Fruit fly (Drosophila melanogaster) whole organism, embryonic: ENCODE results near the gene Tango2.

Experiments
- Atf6 ChIP-seq: fragments of 200-800 bp; sonication (Bioruptor generic); IDR thresholded peaks from 2 replicates; pipeline ENCODE4 v1.3.6; 2022; ENCODE audit warnings: missing biosample characterization, missing genetic modification characterization
- BEAF-32 ChIP-seq: fragments of 200-800 bp; sonication (Bioruptor generic); optimal IDR thresholded peaks from 3 replicates; lab custom pipeline; 2017; ENCODE audit warnings: missing biosample characterization, missing genetic modification characterization, mild to moderate bottlenecking, moderate library complexity, missing genetic modification reagents
- Bgb ChIP-seq: fragments of 200-800 bp; sonication (Bioruptor generic); IDR thresholded peaks from 2 replicates; pipeline ENCODE4 v1.3.6; 2022; ENCODE audit warnings: missing biosample characterization, missing genetic modification characterization; ENCODE audit not compliant: partially characterized antibody
- CG10274 ChIP-seq: fragments of 200-800 bp; sonication (Bioruptor generic); optimal IDR thresholded peaks from 3 replicates; lab custom pipeline; 2017; ENCODE audit warnings: missing biosample characterization, mild to moderate bottlenecking, missing genetic modification characterization
- CG11696 ChIP-seq: fragments of 200-800 bp; sonication (Bioruptor generic); IDR thresholded peaks from 2 replicates; pipeline ENCODE4 v1.3.6; 2022; ENCODE audit warnings: missing biosample characterization, missing genetic modification characterization
- CG12155 ChIP-seq: fragments of 200-800 bp; sonication (Bioruptor generic); optimal IDR thresholded peaks from 3 replicates; lab custom pipeline; 2016; ENCODE audit warnings: missing biosample characterization, missing genetic modification characterization
- CG13296 ChIP-seq: fragments of 200-800 bp; sonication (Bioruptor generic); optimal IDR thresholded peaks from 3 replicates; lab custom pipeline; 2018; ENCODE audit warnings: missing biosample characterization, mild to moderate bottlenecking, missing genetic modification characterization
- CG18262 ChIP-seq: fragments of 200-800 bp; optimal IDR thresholded peaks from 3 replicates; lab custom pipeline; 2019; ENCODE audit warnings: missing biosample characterization, mild to moderate bottlenecking, missing genetic modification characterization, moderate library complexity
- CG2875 ChIP-seq: fragments of 200-800 bp; sonication (Bioruptor generic); optimal IDR thresholded peaks from 2 replicates; lab custom pipeline; 2017; ENCODE audit warnings: missing biosample characterization, mild to moderate bottlenecking, missing genetic modification characterization, missing genetic modification reagents
- CG30403 ChIP-seq: fragments of 200-800 bp; sonication (Bioruptor generic); optimal IDR thresholded peaks from 3 replicates; lab custom pipeline; 2016; ENCODE audit warnings: missing biosample characterization, missing genetic modification characterization
- CG31224 ChIP-seq: fragments of 200-800 bp; sonication (Bioruptor generic); IDR thresholded peaks from 2 replicates; pipeline ENCODE4 v1.3.6; 2022; ENCODE audit warnings: missing biosample characterization, missing genetic modification characterization
- CG4707 ChIP-seq: fragments of 200-800 bp; sonication (Bioruptor generic); optimal IDR thresholded peaks from 2 replicates; lab custom pipeline; 2018; ENCODE audit warnings: missing biosample characterization, mild to moderate bottlenecking, missing genetic modification characterization, moderate library complexity
- CG6683 ChIP-seq: fragments of 200-800 bp; sonication (Bioruptor generic); optimal IDR thresholded peaks from 2 replicates; lab custom pipeline; 2017; ENCODE audit warnings: missing biosample characterization, mild to moderate bottlenecking, missing genetic modification characterization, missing genetic modification reagents
- CG6689 ChIP-seq: fragments of 200-800 bp; sonication (Bioruptor generic); IDR thresholded peaks from 2 replicates; pipeline ENCODE4 v1.3.6; 2022; ENCODE audit warnings: missing biosample characterization, missing genetic modification characterization
- CG6813 ChIP-seq: fragments of 200-800 bp; sonication (Bioruptor generic); optimal IDR thresholded peaks from 2 replicates; lab custom pipeline; 2017; ENCODE audit warnings: missing biosample characterization, missing genetic modification characterization, mild to moderate bottlenecking, moderate library complexity, missing genetic modification reagents
- CG6854 ChIP-seq: fragments of 200-800 bp; sonication (Bioruptor generic); optimal IDR thresholded peaks from 3 replicates; lab custom pipeline; 2017; ENCODE audit warnings: missing biosample characterization, mild to moderate bottlenecking, missing genetic modification characterization
- CG7786 ChIP-seq: fragments of 200-800 bp; sonication (Bioruptor generic); optimal IDR thresholded peaks from 2 replicates; lab custom pipeline; 2016; ENCODE audit warnings: missing biosample characterization, missing genetic modification characterization
- CG9215 ChIP-seq: fragments of 200-800 bp; sonication (Bioruptor generic); IDR thresholded peaks from 2 replicates; pipeline ENCODE4 v1.3.6; 2022; ENCODE audit warnings: missing biosample characterization, missing genetic modification characterization
- D19B ChIP-seq: fragments of 200-800 bp; sonication (Bioruptor generic); optimal IDR thresholded peaks from 2 replicates; lab custom pipeline; 2017; ENCODE audit warnings: missing biosample characterization, mild to moderate bottlenecking, missing genetic modification characterization
- E2f2 ChIP-seq: fragments of 200-800 bp; sonication (Bioruptor generic); IDR thresholded peaks from 2 replicates; pipeline ENCODE4 v1.3.6; 2022; ENCODE audit warnings: missing biosample characterization, missing genetic modification characterization
- GATAe ChIP-seq: fragments of 200-800 bp; sonication (Bioruptor generic); conservative IDR thresholded peaks from 2 replicates; pipeline ENCODE4 v1.3.6; 2022; ENCODE audit warnings: missing biosample characterization, missing genetic modification characterization
- HLH4C ChIP-seq: fragments of 200-800 bp; sonication (Bioruptor generic); IDR thresholded peaks from 3 replicates; pipeline ENCODE4 v1.3.6; 2022; ENCODE audit warnings: missing biosample characterization, missing genetic modification characterization; ENCODE audit not compliant: partially characterized antibody
- Hand ChIP-seq: fragments of 200-800 bp; sonication (Bioruptor generic); optimal IDR thresholded peaks from 2 replicates; lab custom pipeline; 2017; ENCODE audit warnings: mild to moderate bottlenecking, missing biosample characterization, missing genetic modification reagents, missing genetic modification characterization
- Hmx ChIP-seq: fragments of 200-800 bp; sonication (Bioruptor generic); optimal IDR thresholded peaks from 2 replicates; lab custom pipeline; 2016; ENCODE audit warnings: missing biosample characterization, missing genetic modification characterization
- Mad ChIP-seq: fragments of 200-800 bp; sonication (Bioruptor generic); optimal IDR thresholded peaks from 2 replicates; lab custom pipeline; 2016; ENCODE audit warnings: missing biosample characterization, missing genetic modification characterization
- Myb ChIP-seq: fragments of 200-800 bp; sonication (Bioruptor generic); optimal IDR thresholded peaks from 2 replicates; lab custom pipeline; 2016; ENCODE audit warnings: missing biosample characterization, missing genetic modification characterization
- NC2β ChIP-seq: fragments of 200-800 bp; sonication (Bioruptor generic); optimal IDR thresholded peaks from 2 replicates; lab custom pipeline; 2016; ENCODE audit warnings: missing biosample characterization, missing genetic modification characterization
- NfI ChIP-seq: fragments of 200-800 bp; sonication (Bioruptor generic); optimal IDR thresholded peaks from 3 replicates; lab custom pipeline; 2018; ENCODE audit warnings: missing biosample characterization, mild to moderate bottlenecking, missing genetic modification characterization, moderate library complexity
- Oaz ChIP-seq: fragments of 200-800 bp; sonication (Bioruptor generic); IDR thresholded peaks from 2 replicates; pipeline ENCODE4 v1.3.6; 2022; ENCODE audit warnings: missing biosample characterization, missing genetic modification characterization
- Opbp ChIP-seq: fragments of 200-800 bp; sonication (Bioruptor generic); IDR thresholded peaks from 3 replicates; pipeline ENCODE4 v1.3.6; 2022; ENCODE audit warnings: missing biosample characterization, missing genetic modification characterization; ENCODE audit not compliant: partially characterized antibody
- Rx ChIP-seq: fragments of 200-800 bp; sonication (Bioruptor generic); IDR thresholded peaks from 2 replicates; pipeline ENCODE4 v1.3.6; 2022; ENCODE audit warnings: missing biosample characterization, missing genetic modification characterization
- Tbp ChIP-seq: fragments of >200 bp; optimal IDR thresholded peaks from 2 replicates; lab custom pipeline; 2018; ENCODE audit warnings: missing biosample characterization, missing genetic modification characterization
- bsh ChIP-seq, 2 experiments: fragments of 200-800 bp; sonication (Bioruptor generic); optimal IDR thresholded peaks; 2 replicates each; lab custom pipeline; 2017 to 2018; ENCODE audit warnings: mild to moderate bottlenecking in 2 of 2, missing biosample characterization in 2 of 2, missing genetic modification characterization in 2 of 2, moderate library complexity in 1 of 2
- caup ChIP-seq: fragments of 200-800 bp; sonication (Bioruptor generic); optimal IDR thresholded peaks from 3 replicates; lab custom pipeline; 2017; ENCODE audit warnings: missing biosample characterization, mild to moderate bottlenecking, missing genetic modification characterization, moderate library complexity; ENCODE audit not compliant: severe bottlenecking
- dmrt99B ChIP-seq: fragments of 200-800 bp; sonication (Bioruptor generic); optimal IDR thresholded peaks from 2 replicates; lab custom pipeline; 2018; ENCODE audit warnings: missing biosample characterization, mild to moderate bottlenecking, missing genetic modification characterization, moderate library complexity
- her ChIP-seq: fragments of 200-800 bp; sonication (Bioruptor generic); optimal IDR thresholded peaks from 2 replicates; lab custom pipeline; 2016; ENCODE audit warnings: missing biosample characterization, missing genetic modification characterization
- hkb ChIP-seq, 2 experiments: fragments of 200-800 bp in 1 of 2; fragments of >200 bp in 1 of 2; sonication (Bioruptor generic) in 1 of 2; IDR thresholded peaks in 1 of 2; optimal IDR thresholded peaks in 1 of 2; 2 replicates each; pipeline versions ENCODE4 v1.3.6 to Lab custom; 2017 to 2022; ENCODE audit warnings: missing biosample characterization in 1 of 2, missing genetic modification characterization in 1 of 2
- ind ChIP-seq: fragments of 200-800 bp; sonication (Bioruptor generic); optimal IDR thresholded peaks from 3 replicates; lab custom pipeline; 2016; ENCODE audit warnings: missing biosample characterization, missing genetic modification characterization
- lov ChIP-seq, 2 experiments: fragments of 200-800 bp in 1 of 2; fragments of >200 bp in 1 of 2; sonication (Bioruptor generic) in 1 of 2; IDR thresholded peaks in 1 of 2; optimal IDR thresholded peaks in 1 of 2; 2 replicates in 1 of 2; 3 replicates in 1 of 2; pipeline versions ENCODE4 v1.3.6 to Lab custom; 2017 to 2022; ENCODE audit warnings: missing biosample characterization in 1 of 2, missing genetic modification characterization in 1 of 2
- mld ChIP-seq: fragments of 200-800 bp; sonication (Bioruptor generic); IDR thresholded peaks from 3 replicates; pipeline ENCODE4 v1.3.6; 2022; ENCODE audit warnings: missing biosample characterization, missing genetic modification characterization; ENCODE audit not compliant: partially characterized antibody
- pfk ChIP-seq: fragments of 200-800 bp; sonication (Bioruptor generic); optimal IDR thresholded peaks from 2 replicates; lab custom pipeline; 2018; ENCODE audit warnings: missing biosample characterization, mild to moderate bottlenecking, missing genetic modification characterization, moderate library complexity
- repo ChIP-seq: fragments of 200-800 bp; sonication (Bioruptor generic); optimal IDR thresholded peaks from 2 replicates; lab custom pipeline; 2016; ENCODE audit warnings: missing biosample characterization, missing genetic modification characterization
- sc ChIP-seq, 3 experiments: fragments of >200 bp in 2 of 3; fragments of 200-800 bp in 1 of 3; sonication (Bioruptor generic) in 1 of 3; optimal IDR thresholded peaks; 2 replicates in 2 of 3; 3 replicates in 1 of 3; lab custom pipeline; 2017; ENCODE audit warnings: mild to moderate bottlenecking in 1 of 3, missing biosample characterization in 1 of 3, missing genetic modification characterization in 1 of 3, missing genetic modification reagents in 1 of 3
- sens ChIP-seq: fragments of 200-800 bp; sonication (Bioruptor generic); peaks from one replicate; lab custom pipeline; 2016; ENCODE audit warnings: missing biosample characterization, missing genetic modification characterization
- sens-2 ChIP-seq: fragments of 200-800 bp; sonication (Bioruptor generic); IDR thresholded peaks from 2 replicates; pipeline ENCODE4 v1.3.6; 2022; ENCODE audit warnings: missing biosample characterization, missing genetic modification characterization
- sim ChIP-seq: fragments of 200-800 bp; sonication (Bioruptor generic); IDR thresholded peaks from 2 replicates; pipeline ENCODE4 v1.3.6; 2022; ENCODE audit warnings: missing biosample characterization, missing genetic modification characterization
- stwl ChIP-seq: fragments of 200-800 bp; sonication (Bioruptor generic); optimal IDR thresholded peaks from 3 replicates; lab custom pipeline; 2018; ENCODE audit warnings: missing biosample characterization, mild to moderate bottlenecking, missing genetic modification characterization, moderate library complexity
- tin ChIP-seq: fragments of 200-800 bp; sonication (Bioruptor generic); optimal IDR thresholded peaks from 3 replicates; lab custom pipeline; 2016; ENCODE audit warnings: missing biosample characterization, missing genetic modification characterization
- vfl ChIP-seq: fragments of 200-800 bp; sonication (Bioruptor generic); optimal IDR thresholded peaks from 2 replicates; lab custom pipeline; 2016; ENCODE audit warnings: missing biosample characterization, missing genetic modification characterization

The Tango2 gene

dm6 chrX:13626579-13626894, 9.7 kb downstream of the Tango2 start (continued):
- TF ChIP-seq stwl (tag; lab: Kevin White, UChicago): no peak
- TF ChIP-seq CG6813 (GFP tag; lab: Kevin White, UChicago): peak; percentile 79
- peak; percentile 50 for TF ChIP-seq E2f2 (GFP tag; lab: Robert Waterston, UW)
- no peak for TF ChIP-seq lov (optimal IDR thresholded peaks at IDR 0.05; lab: Kevin White, UChicago)
- TF ChIP-seq lov (GFP tag; IDR thresholded peaks at IDR 0.05; lab: Robert Waterston, UW): no peak
- peak; percentile 80 for TF ChIP-seq her (GFP tag; lab: Kevin White, UChicago)
- peak; percentile 78 for TF ChIP-seq CG7786 (GFP tag; lab: Kevin White, UChicago)
- TF ChIP-seq CG18262 (tag; lab: Kevin White, UChicago): peak; percentile 59
- TF ChIP-seq sc (optimal IDR thresholded peaks at IDR 0.05; lab: Kevin White, UChicago): no peak
- TF ChIP-seq sc (GFP tag; optimal IDR thresholded peaks at IDR 0.05; lab: Kevin White, UChicago): peak; percentile 26
- peak; percentile 36 for TF ChIP-seq Mad (GFP tag; lab: Kevin White, UChicago)
- peak; percentile 71 for TF ChIP-seq NC2β (GFP tag; lab: Kevin White, UChicago)
- TF ChIP-seq CG4707 (GFP tag; lab: Kevin White, UChicago): peak; percentile 14
- peak; percentile 70 for TF ChIP-seq CG31224 (GFP tag; lab: Robert Waterston, UW)
- TF ChIP-seq D19B: peak; percentile 70
- TF ChIP-seq CG12155 (GFP tag; lab: Kevin White, UChicago): peak; percentile 66
- peak; percentile 79 for TF ChIP-seq Hand
- TF ChIP-seq BEAF-32 (GFP tag; lab: Kevin White, UChicago): no peak
- peak; percentile 25 for TF ChIP-seq repo
- peak; percentile 28; the same call in 1 of the 2 replicates for TF ChIP-seq Rx
- TF ChIP-seq sens: peak; percentile 93
- no peak for TF ChIP-seq pfk
- TF ChIP-seq CG13296 (GFP tag; lab: Kevin White, UChicago): peak; percentile 82
- peak; percentile 46 for TF ChIP-seq CG6854 (GFP tag; lab: Kevin White, UChicago)
- TF ChIP-seq Hmx: peak; percentile 21
- peak; percentile 45; the same call in 1 of the 2 replicates for TF ChIP-seq CG11696 (GFP tag; lab: Robert Waterston, UW)
- TF ChIP-seq CG6689 (GFP tag; lab: Robert Waterston, UW): peak; percentile 77
- TF ChIP-seq CG2875 (GFP tag; lab: Kevin White, UChicago): peak; percentile 47
- TF ChIP-seq Oaz: peak; percentile 55; the same call in 1 of the 2 replicates
- TF ChIP-seq mld (GFP tag; lab: Robert Waterston, UW): no peak
- TF ChIP-seq GATAe (GFP tag; lab: Robert Waterston, UW): peak; percentile 44; the same call in 1 of the 2 replicates
- TF ChIP-seq sim (GFP tag; lab: Robert Waterston, UW): no peak
- TF ChIP-seq CG30403 (GFP tag; lab: Kevin White, UChicago): peak; percentile 76
- TF ChIP-seq HLH4C (GFP tag; lab: Robert Waterston, UW): no peak
- no peak for TF ChIP-seq Tbp (GFP tag; lab: Kevin White, UChicago)
- TF ChIP-seq vfl (GFP tag; lab: Kevin White, UChicago): peak; percentile 66
- peak; percentile 81 for TF ChIP-seq CG9215 (GFP tag; lab: Robert Waterston, UW)
- TF ChIP-seq bsh (GFP tag; optimal IDR thresholded peaks at IDR 0.05; lab: Kevin White, UChicago): peak in 1 of 2 experiments; percentile 71
- TF ChIP-seq dmrt99B (tag; lab: Kevin White, UChicago): peak; percentile 81
- peak; percentile 82 for TF ChIP-seq ind (GFP tag; lab: Kevin White, UChicago)
- peak; percentile 27 for TF ChIP-seq CG10274 (GFP tag; lab: Kevin White, UChicago)
- TF ChIP-seq Atf6 (GFP tag; lab: Robert Waterston, UW): peak; percentile 87
- TF ChIP-seq NfI (GFP tag; lab: Kevin White, UChicago): peak; percentile 71
- TF ChIP-seq tin (GFP tag; lab: Kevin White, UChicago): peak; percentile 73
- no peak for TF ChIP-seq Bgb
- peak; percentile 67 for TF ChIP-seq Myb (GFP tag; lab: Kevin White, UChicago)
- TF ChIP-seq caup: peak; percentile 72
- peak; percentile 46 for TF ChIP-seq CG6683 (GFP tag; lab: Kevin White, UChicago)
- no peak for TF ChIP-seq hkb (optimal IDR thresholded peaks at IDR 0.05; lab: Kevin White, UChicago)
- peak; percentile 64 for TF ChIP-seq hkb (GFP tag; IDR thresholded peaks at IDR 0.05; lab: Robert Waterston, UW)
- TF ChIP-seq Opbp (GFP tag; lab: Robert Waterston, UW): no peak
- no peak for TF ChIP-seq sens-2 (GFP tag; lab: Robert Waterston, UW)
